Worm (Caenorhabditis elegans) whole organism, L1 larva: ENCODE results near the gene unc-119.

ENCODE experiments used
- egl-27 ChIP-seq, 2 experiments: fragments of 150-350 bp in 1 of 2; sonication (generic microtip); optimal IDR thresholded peaks; 3 replicates each; lab custom pipeline; 2017 to 2018; ENCODE audit warnings: missing biosample characterization in 2 of 2, missing genetic modification characterization in 2 of 2, missing genetic modification reagents in 2 of 2
- elt-2 ChIP-seq: sonication (generic microtip); optimal IDR thresholded peaks from 2 replicates; lab custom pipeline; 2016; ENCODE audit warnings: missing genetic modification characterization, mild to moderate bottlenecking, inconsistent platforms, missing compliant biosample characterization, missing genetic modification reagents
- fkh-10 ChIP-seq: sonication (generic microtip); optimal IDR thresholded peaks from 2 replicates; lab custom pipeline; 2017; ENCODE audit warnings: missing biosample characterization, missing genetic modification reagents, missing genetic modification characterization
- lin-39 ChIP-seq: fragments of 150-350 bp; optimal IDR thresholded peaks from 2 replicates; lab custom pipeline; 2014; ENCODE audit warnings: missing biosample characterization, missing genetic modification reagents, missing genetic modification characterization
- lir-3 ChIP-seq: sonication (generic microtip); optimal IDR thresholded peaks from 2 replicates; lab custom pipeline; 2016; ENCODE audit warnings: mild to moderate bottlenecking, missing genetic modification characterization, moderate library complexity, missing compliant biosample characterization; ENCODE audit not compliant: poor library complexity
- mdl-1 ChIP-seq, 2 experiments: fragments of 150-350 bp; optimal IDR thresholded peaks; 2 replicates each; lab custom pipeline; 2014 to 2017; ENCODE audit warnings: missing biosample characterization in 2 of 2, missing genetic modification characterization in 2 of 2, inconsistent platforms in 1 of 2
- mep-1 ChIP-seq: fragments of 150-350 bp; optimal IDR thresholded peaks from 2 replicates; lab custom pipeline; 2014; ENCODE audit warnings: missing biosample characterization, missing genetic modification characterization
- nhr-28 ChIP-seq: fragments of 150-350 bp; optimal IDR thresholded peaks from 2 replicates; lab custom pipeline; 2014; ENCODE audit warnings: missing biosample characterization, missing genetic modification characterization
- nhr-84 ChIP-seq: sonication (generic microtip); optimal IDR thresholded peaks from 2 replicates; lab custom pipeline; 2017; ENCODE audit warnings: missing biosample characterization, missing genetic modification characterization
- nhr-85 ChIP-seq: sonication (generic microtip); peaks from one replicate; lab custom pipeline; 2016; ENCODE audit warnings: missing genetic modification characterization, inconsistent platforms, missing compliant biosample characterization
- pag-3 ChIP-seq: sonication (generic microtip); optimal IDR thresholded peaks from 2 replicates; lab custom pipeline; 2017; ENCODE audit warnings: missing genetic modification characterization, mild to moderate bottlenecking, missing compliant biosample characterization, antibody characterized with exemption, borderline replicate concordance; ENCODE audit not compliant: insufficient read depth
- skn-1 ChIP-seq: fragments of 150-350 bp; optimal IDR thresholded peaks from 2 replicates; lab custom pipeline; 2014; ENCODE audit warnings: missing biosample characterization, missing genetic modification characterization
- sptf-1 ChIP-seq: fragments of 150-350 bp; optimal IDR thresholded peaks from 2 replicates; lab custom pipeline; 2014; ENCODE audit warnings: missing biosample characterization, missing genetic modification characterization

ce11 chrIII:10888824-10889223 is 13.6 kb upstream of the unc-119 start:
- TF ChIP-seq lir-3 (tag; lab: Kevin White, UChicago) (no peak), mep-1 (tag; lab: Kevin White, UChicago) (no peak), nhr-28 (tag; lab: Kevin White, UChicago) (no peak), pag-3 (tag; lab: Kevin White, UChicago) (no peak), egl-27 (tag; optimal IDR thresholded peaks at IDR 0.05; lab: Kevin White, UChicago) (no peak), skn-1 (tag; lab: Kevin White, UChicago) (no peak), fkh-10 (GFP tag; lab: Kevin White, UChicago) (no peak), elt-2 (no peak), lin-39 (tag; lab: Kevin White, UChicago) (no peak), nhr-85 (tag; lab: Kevin White, UChicago) (no peak), mdl-1 (tag; optimal IDR thresholded peaks at IDR 0.05; lab: Kevin White, UChicago) (no peak), nhr-84 (no peak), sptf-1 (tag; lab: Kevin White, UChicago) (no peak)
